Worm (Caenorhabditis elegans): ENCODE measurements around the gene mstr-2.

DNA sequence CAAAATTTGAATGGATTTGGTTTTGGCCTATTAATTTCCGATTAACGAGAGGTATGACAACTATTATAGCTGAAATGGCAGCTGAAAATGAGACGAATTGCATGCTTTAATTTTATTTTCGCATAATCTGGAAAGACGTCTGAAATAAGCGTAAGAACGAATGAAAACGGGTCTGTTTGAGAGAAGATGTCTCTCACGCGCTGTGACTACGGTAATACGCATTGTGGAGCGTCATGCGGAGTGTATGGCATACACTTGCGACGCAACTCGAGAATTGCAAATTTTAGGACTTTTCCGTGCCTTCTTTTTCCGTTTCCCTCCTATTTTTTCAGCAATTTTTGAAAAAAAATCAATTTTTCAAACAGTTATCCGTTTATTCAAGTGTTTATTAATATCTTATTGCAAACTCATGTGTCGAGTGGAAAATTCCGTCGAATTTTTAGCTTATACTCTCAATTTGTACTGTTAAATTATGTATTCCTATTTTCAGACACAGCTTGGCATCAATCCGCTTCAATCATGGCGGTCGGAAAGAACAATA, 6.6 kb downstream of the mstr-2 start, which contains the start of gene rps-1:
- TF ChIP-seq med-1 (GFP tag; optimal IDR thresholded peaks at IDR 0.05; ENCODE audit: insufficient read depth) (peak; percentile 22), flt-1 (GFP tag; IDR thresholded peaks at IDR 0.05) (peak; percentile 89), T22C8.4 (GFP tag; IDR thresholded peaks at IDR 0.05) (peak; percentile 29)

Measured in whole organism, midembryonic.